Fruit fly (Drosophila melanogaster) whole organism, pupa: ENCODE data around the gene CG11069.

Experiments used
- CG10348 ChIP-seq: fragments of 200-800 bp; sonication (Bioruptor generic); IDR thresholded peaks from 2 replicates; pipeline ENCODE4 v1.3.6; 2022; ENCODE audit warnings: missing biosample characterization, missing genetic modification characterization
- CG12605 ChIP-seq: fragments of 200-800 bp; sonication (Bioruptor generic); IDR thresholded peaks from 2 replicates; pipeline ENCODE4 v1.3.6; 2022; ENCODE audit warnings: missing biosample characterization, missing genetic modification characterization
- CG13204 ChIP-seq: fragments of 200-800 bp; sonication (Bioruptor generic); optimal IDR thresholded peaks from 2 replicates; lab custom pipeline; 2018; ENCODE audit warnings: missing biosample characterization, mild to moderate bottlenecking, missing genetic modification characterization, moderate library complexity
- CG14655 ChIP-seq: fragments of 200-800 bp; sonication (Bioruptor generic); optimal IDR thresholded peaks from 3 replicates; lab custom pipeline; 2017; ENCODE audit warnings: mild to moderate bottlenecking, missing biosample characterization, missing genetic modification reagents, missing genetic modification characterization
- CG15710 ChIP-seq: fragments of 200-800 bp; sonication (Bioruptor generic); optimal IDR thresholded peaks from 2 replicates; lab custom pipeline; 2018; ENCODE audit warnings: missing biosample characterization, mild to moderate bottlenecking, missing genetic modification characterization, moderate library complexity
- CG17806 ChIP-seq: fragments of 200-800 bp; sonication (Bioruptor generic); optimal IDR thresholded peaks from 2 replicates; lab custom pipeline; 2018; ENCODE audit warnings: missing biosample characterization, mild to moderate bottlenecking, missing genetic modification characterization, moderate library complexity
- CG32121 ChIP-seq: fragments of 200-800 bp; sonication (Bioruptor generic); IDR thresholded peaks from 2 replicates; pipeline ENCODE4 v1.3.6; 2022; ENCODE audit warnings: missing biosample characterization, missing genetic modification characterization
- CG34367 ChIP-seq: fragments of 200-800 bp; sonication (Bioruptor generic); optimal IDR thresholded peaks from 2 replicates; lab custom pipeline; 2018; ENCODE audit warnings: missing biosample characterization, mild to moderate bottlenecking, missing genetic modification characterization
- CG4496 ChIP-seq: fragments of 200-800 bp; sonication (Bioruptor generic); IDR thresholded peaks from 3 replicates; pipeline ENCODE4 v1.3.6; 2022; ENCODE audit warnings: missing biosample characterization, missing genetic modification characterization
- CG8159 ChIP-seq: fragments of 200-800 bp; sonication (Bioruptor generic); optimal IDR thresholded peaks from 3 replicates; lab custom pipeline; 2018; ENCODE audit warnings: missing biosample characterization, mild to moderate bottlenecking, missing genetic modification characterization, moderate library complexity
- CG8301 ChIP-seq: fragments of 200-800 bp; sonication (Bioruptor generic); optimal IDR thresholded peaks from 2 replicates; lab custom pipeline; 2018; ENCODE audit warnings: missing biosample characterization, mild to moderate bottlenecking, missing genetic modification characterization
- CG9948 ChIP-seq: fragments of 200-800 bp; sonication (Bioruptor generic); optimal IDR thresholded peaks from 2 replicates; lab custom pipeline; 2018; ENCODE audit warnings: missing biosample characterization, mild to moderate bottlenecking, missing genetic modification characterization, moderate library complexity
- D1 ChIP-seq: fragments of 200-800 bp; sonication (Bioruptor generic); optimal IDR thresholded peaks from 2 replicates; lab custom pipeline; 2018; ENCODE audit warnings: missing biosample characterization, mild to moderate bottlenecking, missing genetic modification characterization, moderate library complexity
- EcR ChIP-seq: fragments of 200-800 bp; sonication (Bioruptor generic); optimal IDR thresholded peaks from 3 replicates; lab custom pipeline; 2019; ENCODE audit warnings: missing biosample characterization, missing genetic modification characterization, mild to moderate bottlenecking, moderate library complexity, missing genetic modification reagents
- Ets98B ChIP-seq: fragments of 200-800 bp; sonication (Bioruptor generic); IDR thresholded peaks from 2 replicates; pipeline ENCODE4 v1.3.6; 2022; ENCODE audit warnings: missing biosample characterization, missing genetic modification characterization
- Pif1A ChIP-seq: fragments of 200-800 bp; sonication (Bioruptor generic); optimal IDR thresholded peaks from 3 replicates; lab custom pipeline; 2016; ENCODE audit warnings: missing biosample characterization, missing genetic modification characterization
- Pif1B ChIP-seq: fragments of 200-800 bp; sonication (Bioruptor generic); optimal IDR thresholded peaks from 3 replicates; lab custom pipeline; 2016; ENCODE audit warnings: missing biosample characterization, missing genetic modification characterization
- Snoo ChIP-seq: fragments of 200-800 bp; sonication (Bioruptor generic); optimal IDR thresholded peaks from 3 replicates; lab custom pipeline; 2017; ENCODE audit warnings: missing biosample characterization, mild to moderate bottlenecking, missing genetic modification characterization, inconsistent platforms
- fd96Ca ChIP-seq: fragments of 200-800 bp; sonication (Bioruptor generic); IDR thresholded peaks from 3 replicates; pipeline ENCODE4 v1.3.6; 2022; ENCODE audit warnings: missing biosample characterization, missing genetic modification characterization
- gl ChIP-seq: fragments of 200-800 bp; sonication (Bioruptor generic); optimal IDR thresholded peaks from 2 replicates; lab custom pipeline; 2018; ENCODE audit warnings: missing biosample characterization, mild to moderate bottlenecking, missing genetic modification characterization
- rn ChIP-seq: fragments of 200-800 bp; sonication (Bioruptor generic); IDR thresholded peaks from 2 replicates; pipeline ENCODE4 v1.3.6; 2022; ENCODE audit warnings: missing biosample characterization, missing genetic modification characterization

Gene CG11069

DNA sequence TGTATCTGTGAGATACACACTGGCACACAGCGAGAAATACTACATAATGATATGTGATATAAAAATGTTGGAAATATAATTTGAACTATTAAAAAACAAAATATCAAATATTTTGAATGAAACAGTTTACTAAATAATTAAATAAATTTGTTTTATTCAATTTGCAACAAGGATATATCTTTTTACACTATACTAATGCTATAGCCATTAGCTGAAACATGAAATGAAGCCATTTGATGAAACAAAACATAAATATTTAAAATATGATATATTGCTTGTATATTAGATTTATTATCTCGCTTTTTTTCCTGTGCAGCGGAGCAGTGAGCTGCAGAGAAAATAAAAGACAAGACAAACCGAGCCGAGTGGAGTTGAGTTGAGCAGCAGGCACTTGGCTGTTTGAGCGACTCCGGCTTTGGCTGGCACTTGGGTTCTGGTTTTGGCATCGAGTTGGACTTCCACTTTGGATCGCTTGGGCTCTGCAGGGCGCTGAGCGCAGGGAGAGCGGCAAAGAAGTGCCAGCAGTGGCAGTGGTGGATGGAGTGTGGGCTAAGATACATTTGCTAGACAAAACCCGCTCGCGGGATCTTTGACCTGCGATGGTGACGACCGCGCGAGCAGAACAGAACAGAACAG, 1.1 kb upstream of the CG11069 start:
- peak; percentile 82 for TF ChIP-seq Snoo (tag; lab: Kevin White, UChicago)
- TF ChIP-seq CG14655 = peak; percentile 96
- TF ChIP-seq CG34367 = peak; percentile 83
- peak; percentile 94 for TF ChIP-seq CG8301 (tag; lab: Kevin White, UChicago)
- peak; percentile 74 for TF ChIP-seq gl
- peak; percentile 79 for TF ChIP-seq EcR (GFP tag; lab: Kevin White, UChicago)
- peak; percentile 56 for TF ChIP-seq CG12605 (GFP tag; lab: Robert Waterston, UW)
- peak; percentile 61 for TF ChIP-seq Ets98B (GFP tag; lab: Robert Waterston, UW)
- TF ChIP-seq CG4496 (GFP tag; lab: Robert Waterston, UW) = peak; percentile 79
- TF ChIP-seq fd96Ca = 0 out of 3 replicates have a peak, but pooled peaks have one; percentile 12
- peak; percentile 51 for TF ChIP-seq CG13204 (GFP tag; lab: Kevin White, UChicago)
- TF ChIP-seq D1 (tag; lab: Kevin White, UChicago) = peak; percentile 98
- peak; percentile 64; the same call in 1 of the 2 replicates for TF ChIP-seq rn (GFP tag; lab: Robert Waterston, UW)
- peak; percentile 70 for TF ChIP-seq Pif1A (GFP tag; lab: Kevin White, UChicago)
- TF ChIP-seq CG32121 (GFP tag; lab: Robert Waterston, UW) = peak; percentile 88
- peak; percentile 96 for TF ChIP-seq CG8159 (tag; lab: Kevin White, UChicago)
- TF ChIP-seq CG9948 (tag; lab: Kevin White, UChicago) = peak; percentile 95
- TF ChIP-seq CG15710 (tag; lab: Kevin White, UChicago) = peak; percentile 91
- TF ChIP-seq CG17806 (tag; lab: Kevin White, UChicago) = peak; percentile 95
- TF ChIP-seq CG10348 (GFP tag; lab: Robert Waterston, UW) = peak; percentile 23; the same call in 1 of the 2 replicates
- peak; percentile 76 for TF ChIP-seq Pif1B (GFP tag; lab: Kevin White, UChicago)

DNA sequence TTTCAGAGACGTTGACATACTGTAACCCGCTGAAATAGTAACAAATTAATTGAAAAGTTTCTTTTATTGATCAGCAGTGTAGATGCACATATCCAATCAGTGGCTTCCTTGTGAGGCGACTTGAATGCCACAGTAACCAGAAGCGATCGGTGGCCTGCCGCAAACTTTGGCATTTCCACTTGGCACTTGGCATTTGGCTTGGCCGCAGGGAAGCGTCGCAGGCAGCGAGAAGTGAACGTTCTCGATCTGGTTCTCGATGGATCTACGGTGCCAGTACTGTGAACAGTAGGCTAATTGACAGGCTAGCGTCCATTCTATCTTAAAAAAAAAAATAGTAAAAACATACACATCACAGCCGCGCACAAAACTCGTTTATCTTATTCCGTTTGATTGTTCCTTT, 6.3 kb downstream of the CG11069 start, which contains the start of gene CG10845:
CG10845 (plus strand) TSS at position 301 of the 400 bp plus-strand sequence.
- TF ChIP-seq CG34367 (no peak), CG15710 (tag; lab: Kevin White, UChicago) (no peak), CG8159 (tag; lab: Kevin White, UChicago) (no peak), CG9948 (tag; lab: Kevin White, UChicago) (no peak), CG32121 (GFP tag; lab: Robert Waterston, UW) (no peak), CG14655 (no peak), CG17806 (tag; lab: Kevin White, UChicago) (no peak), CG13204 (GFP tag; lab: Kevin White, UChicago) (no peak), D1 (tag; lab: Kevin White, UChicago) (no peak), rn (GFP tag; lab: Robert Waterston, UW) (no peak), Snoo (tag; lab: Kevin White, UChicago) (no peak), Ets98B (GFP tag; lab: Robert Waterston, UW) (no peak), CG4496 (GFP tag; lab: Robert Waterston, UW) (no peak), Pif1A (GFP tag; lab: Kevin White, UChicago) (no peak), fd96Ca (no peak), gl (no peak), CG10348 (GFP tag; lab: Robert Waterston, UW) (no peak), CG12605 (GFP tag; lab: Robert Waterston, UW) (no peak), EcR (GFP tag; lab: Kevin White, UChicago) (no peak), CG8301 (tag; lab: Kevin White, UChicago) (no peak)

DNA sequence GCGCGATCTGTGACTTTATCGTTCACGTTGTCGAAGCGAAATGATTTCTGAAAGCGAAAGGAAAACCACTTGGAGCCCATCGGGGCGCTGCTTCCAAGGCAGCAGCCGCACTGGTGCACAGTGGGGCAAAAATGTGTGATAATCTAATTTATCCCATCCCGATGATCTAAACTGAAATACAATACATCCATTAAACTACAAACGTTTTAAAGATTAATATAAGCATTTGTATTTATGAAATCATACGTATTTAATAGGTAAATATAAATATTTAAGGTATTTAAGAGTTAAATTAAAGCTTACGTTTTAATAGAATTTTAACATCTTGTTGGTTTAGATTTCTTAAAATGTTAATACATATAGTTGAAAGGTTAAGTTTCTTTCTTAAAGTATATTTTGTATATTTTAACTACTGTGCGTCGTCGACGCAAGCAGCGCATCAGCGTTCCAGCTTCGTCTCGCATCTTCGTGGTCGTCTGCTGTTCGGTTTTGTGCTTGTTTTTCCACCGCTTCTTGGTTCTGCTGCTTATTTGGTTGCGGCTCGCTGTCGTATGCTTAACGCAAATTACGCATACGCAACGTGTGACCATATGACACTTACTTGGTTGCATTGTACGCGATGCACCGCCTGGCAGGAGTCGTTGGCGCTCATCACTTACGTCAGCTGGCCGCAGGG, 11.6 kb downstream of the CG11069 start, which contains the start of gene CG13643:
CG13643 (minus strand) TSS at position 46 of the 676 bp plus-strand sequence.
- no peak for TF ChIP-seq gl
- no peak for TF ChIP-seq CG9948 (tag; lab: Kevin White, UChicago)
- no peak for TF ChIP-seq EcR (GFP tag; lab: Kevin White, UChicago)
- TF ChIP-seq CG32121 (GFP tag; lab: Robert Waterston, UW) = peak; percentile 56
- TF ChIP-seq CG8301 (tag; lab: Kevin White, UChicago) = peak; percentile 79
- TF ChIP-seq CG15710 (tag; lab: Kevin White, UChicago) = no peak
- TF ChIP-seq Ets98B (GFP tag; lab: Robert Waterston, UW) = peak; percentile 23; the same call in 1 of the 2 replicates
- no peak for TF ChIP-seq CG13204 (GFP tag; lab: Kevin White, UChicago)
- no peak for TF ChIP-seq CG17806 (tag; lab: Kevin White, UChicago)
- peak; percentile 81 for TF ChIP-seq CG14655
- TF ChIP-seq CG10348 (GFP tag; lab: Robert Waterston, UW) = no peak
- no peak for TF ChIP-seq rn (GFP tag; lab: Robert Waterston, UW)
- peak; percentile 51 for TF ChIP-seq Pif1B (GFP tag; lab: Kevin White, UChicago)
- TF ChIP-seq CG4496 (GFP tag; lab: Robert Waterston, UW) = peak; percentile 42; the same call in 1 of the 3 replicates
- TF ChIP-seq CG12605 (GFP tag; lab: Robert Waterston, UW) = no peak
- TF ChIP-seq D1 (tag; lab: Kevin White, UChicago) = no peak
- TF ChIP-seq CG8159 (tag; lab: Kevin White, UChicago) = peak; percentile 53
- TF ChIP-seq Pif1A (GFP tag; lab: Kevin White, UChicago) = peak; percentile 54
- no peak for TF ChIP-seq fd96Ca
- TF ChIP-seq Snoo (tag; lab: Kevin White, UChicago) = no peak
- no peak for TF ChIP-seq CG34367

DNA sequence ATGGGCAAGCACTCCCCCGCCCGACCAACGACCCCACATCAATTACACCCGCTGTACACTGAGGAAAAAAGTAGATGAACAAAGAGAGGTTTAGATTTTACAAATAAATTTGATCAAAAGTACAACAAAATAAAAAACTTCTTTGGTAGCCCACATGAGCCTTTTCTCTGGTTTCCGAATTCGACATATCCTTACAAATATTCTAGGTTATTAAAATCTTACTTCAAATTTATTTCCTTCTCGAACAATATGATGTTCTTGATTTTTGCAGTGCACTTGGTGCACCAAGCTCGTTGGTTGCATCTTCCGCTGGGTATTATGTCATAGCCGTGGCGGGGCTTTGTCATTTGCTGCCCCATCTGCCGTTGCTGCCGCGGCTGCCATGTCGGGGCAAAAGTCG, 12.1 kb downstream of the CG11069 start:
- TF ChIP-seq EcR (GFP tag; lab: Kevin White, UChicago) (no peak), Pif1B (GFP tag; lab: Kevin White, UChicago) (no peak), CG14655 (no peak), Ets98B (GFP tag; lab: Robert Waterston, UW) (peak; percentile 25; the same call in 1 of the 2 replicates), CG12605 (GFP tag; lab: Robert Waterston, UW) (peak; percentile 45; the same call in 1 of the 2 replicates), fd96Ca (0 out of 3 replicates have a peak, but pooled peaks have one; percentile 30), gl (no peak), CG4496 (GFP tag; lab: Robert Waterston, UW) (peak; percentile 55; the same call in 1 of the 3 replicates), CG8159 (tag; lab: Kevin White, UChicago) (no peak), CG17806 (tag; lab: Kevin White, UChicago) (no peak), rn (GFP tag; lab: Robert Waterston, UW) (no peak), CG13204 (GFP tag; lab: Kevin White, UChicago) (no peak), CG32121 (GFP tag; lab: Robert Waterston, UW) (peak; percentile 64), D1 (tag; lab: Kevin White, UChicago) (no peak), Snoo (tag; lab: Kevin White, UChicago) (no peak), CG10348 (GFP tag; lab: Robert Waterston, UW) (no peak), CG15710 (tag; lab: Kevin White, UChicago) (no peak), CG8301 (tag; lab: Kevin White, UChicago) (peak; percentile 9), CG34367 (no peak), CG9948 (tag; lab: Kevin White, UChicago) (no peak), Pif1A (GFP tag; lab: Kevin White, UChicago) (no peak)
